Worm (Caenorhabditis elegans): ENCODE results near the gene F29G9.1.

DNA sequence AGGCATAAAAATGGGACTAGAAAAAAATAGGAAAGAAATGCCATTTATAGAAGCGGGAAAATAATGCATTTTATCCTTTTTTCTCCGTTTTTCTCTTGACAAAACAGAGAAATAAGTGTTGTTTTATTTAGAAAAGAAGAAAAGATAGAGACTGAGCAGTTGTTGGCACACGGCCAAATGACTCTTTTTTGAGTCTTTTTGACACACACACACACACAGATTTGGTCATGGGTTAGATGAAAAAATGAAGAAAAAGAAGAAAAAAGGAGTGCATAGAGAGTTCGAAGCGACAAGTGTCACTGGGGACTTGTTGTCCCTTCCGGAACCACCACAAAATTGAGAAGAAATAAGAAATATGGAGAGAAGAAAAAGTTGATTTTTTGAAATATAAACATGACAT is 5.4 kb upstream of the F29G9.1 start:
- TF ChIP-seq ztf-29 (GFP tag; IDR thresholded peaks at IDR 0.05) (no peak), med-1 (GFP tag; optimal IDR thresholded peaks at IDR 0.05; ENCODE audit: insufficient read depth) (no peak), flt-1 (GFP tag; IDR thresholded peaks at IDR 0.05) (no peak), tab-1 (GFP tag; IDR thresholded peaks at IDR 0.05) (no peak)
